Fruit fly (Drosophila melanogaster) whole organism, prepupa: ENCODE data around the gene ArfGAP3.
"Not testable (repeated sequence)": the region's sequence is repeated elsewhere in the genome, so short reads cannot be mapped to it uniquely, and the experiment has no call there.

Experiments
- Blimp-1 ChIP-seq: fragments of 200-800 bp; sonication (Bioruptor generic); optimal IDR thresholded peaks from 3 replicates; lab custom pipeline; 2017; ENCODE audit warnings: missing biosample characterization, missing genetic modification characterization, mild to moderate bottlenecking, moderate library complexity, missing genetic modification reagents
- CG10631 ChIP-seq: fragments of 200-800 bp; sonication (Bioruptor generic); optimal IDR thresholded peaks from 2 replicates; lab custom pipeline; 2016; ENCODE audit warnings: missing biosample characterization, missing genetic modification characterization
- CG11762 ChIP-seq: fragments of 200-800 bp; sonication (Bioruptor generic); optimal IDR thresholded peaks from 3 replicates; lab custom pipeline; 2016; ENCODE audit warnings: missing biosample characterization, missing genetic modification characterization; ENCODE audit not compliant: insufficient read depth
- CG11902 ChIP-seq: fragments of 200-800 bp; sonication (Bioruptor generic); optimal IDR thresholded peaks from 3 replicates; lab custom pipeline; 2016; ENCODE audit warnings: missing biosample characterization, missing genetic modification characterization
- CG15336 ChIP-seq: fragments of 200-800 bp; sonication (Bioruptor generic); IDR thresholded peaks from 2 replicates; pipeline ENCODE4 v1.3.6; 2022; ENCODE audit warnings: missing biosample characterization, missing genetic modification characterization
- CG1621 ChIP-seq: fragments of 200-800 bp; sonication (Bioruptor generic); optimal IDR thresholded peaks from 3 replicates; lab custom pipeline; 2018; ENCODE audit warnings: missing biosample characterization, mild to moderate bottlenecking, missing genetic modification characterization
- CG3032 ChIP-seq: fragments of 200-800 bp; optimal IDR thresholded peaks from 2 replicates; lab custom pipeline; 2019; ENCODE audit warnings: missing biosample characterization, mild to moderate bottlenecking, missing genetic modification characterization, moderate library complexity
- CG31627 ChIP-seq: fragments of 200-800 bp; sonication (Bioruptor generic); optimal IDR thresholded peaks from 3 replicates; lab custom pipeline; 2016; ENCODE audit warnings: missing biosample characterization, missing genetic modification characterization
- CG34406 ChIP-seq: fragments of 200-800 bp; sonication (Bioruptor generic); optimal IDR thresholded peaks from 3 replicates; lab custom pipeline; 2016; ENCODE audit warnings: missing biosample characterization, missing genetic modification characterization
- CG4318 ChIP-seq: fragments of 200-800 bp; sonication (Bioruptor generic); optimal IDR thresholded peaks from 3 replicates; lab custom pipeline; 2017; ENCODE audit warnings: missing biosample characterization, mild to moderate bottlenecking, missing genetic modification characterization
- CG6163 ChIP-seq: fragments of 200-800 bp; sonication (Bioruptor generic); IDR thresholded peaks from 3 replicates; pipeline ENCODE4 v1.3.6; 2022; ENCODE audit warnings: missing biosample characterization, missing genetic modification characterization
- CG6276 ChIP-seq: fragments of 200-800 bp; sonication (Bioruptor generic); optimal IDR thresholded peaks from 2 replicates; lab custom pipeline; 2017; ENCODE audit warnings: missing biosample characterization, mild to moderate bottlenecking, missing genetic modification characterization
- CG6808 ChIP-seq: fragments of 200-800 bp; sonication (Bioruptor generic); optimal IDR thresholded peaks from 3 replicates; lab custom pipeline; 2017; ENCODE audit warnings: missing biosample characterization, missing genetic modification characterization, mild to moderate bottlenecking, moderate library complexity, missing genetic modification reagents
- CG7368 ChIP-seq: fragments of 200-800 bp; sonication (Bioruptor generic); optimal IDR thresholded peaks from 3 replicates; lab custom pipeline; 2016; ENCODE audit warnings: missing biosample characterization, missing genetic modification characterization
- CG8119 ChIP-seq: fragments of 200-800 bp; sonication (Bioruptor generic); IDR thresholded peaks from 3 replicates; pipeline ENCODE4 v1.3.6; 2022; ENCODE audit warnings: missing biosample characterization, missing genetic modification characterization
- CG8319 ChIP-seq: fragments of 200-800 bp; sonication (Bioruptor generic); optimal IDR thresholded peaks from 3 replicates; lab custom pipeline; 2016; ENCODE audit warnings: missing biosample characterization, missing genetic modification characterization
- CG8632 ChIP-seq: fragments of 200-800 bp; sonication (Bioruptor generic); optimal IDR thresholded peaks from 3 replicates; lab custom pipeline; 2016; ENCODE audit warnings: missing biosample characterization, missing genetic modification characterization
- Eip75B ChIP-seq: fragments of 200-800 bp; sonication (Bioruptor generic); optimal IDR thresholded peaks from 3 replicates; lab custom pipeline; 2016; ENCODE audit warnings: missing biosample characterization, missing genetic modification characterization
- Eip78C ChIP-seq: fragments of 200-800 bp; sonication (Bioruptor generic); peaks from one replicate; lab custom pipeline; 2016; ENCODE audit warnings: missing biosample characterization, missing genetic modification characterization
- Eip93F ChIP-seq: fragments of 200-800 bp; sonication (Bioruptor generic); optimal IDR thresholded peaks from 2 replicates; lab custom pipeline; 2016; ENCODE audit warnings: missing biosample characterization, mild to moderate bottlenecking, missing genetic modification characterization
- Ets21C ChIP-seq: fragments of 200-800 bp; sonication (Bioruptor generic); optimal IDR thresholded peaks from 3 replicates; lab custom pipeline; 2016; ENCODE audit warnings: missing biosample characterization, missing genetic modification characterization
- Gug ChIP-seq: fragments of 200-800 bp; sonication (Bioruptor generic); IDR thresholded peaks from 2 replicates; pipeline ENCODE4 v1.3.6; 2022; ENCODE audit warnings: missing biosample characterization, missing genetic modification characterization
- Hr38 ChIP-seq: sonication (Bioruptor generic); optimal IDR thresholded peaks from 2 replicates; lab custom pipeline; 2016; ENCODE audit warnings: missing biosample characterization, missing genetic modification characterization
- Hr4 ChIP-seq: fragments of 200-800 bp; sonication (Bioruptor generic); optimal IDR thresholded peaks from 3 replicates; lab custom pipeline; 2016; ENCODE audit warnings: missing biosample characterization, missing genetic modification characterization
- Lpt ChIP-seq: fragments of 200-800 bp; sonication (Bioruptor generic); optimal IDR thresholded peaks from 3 replicates; lab custom pipeline; 2016; ENCODE audit warnings: missing biosample characterization, missing genetic modification characterization
- Sox102F ChIP-seq: fragments of 200-800 bp; sonication (Bioruptor generic); optimal IDR thresholded peaks from 2 replicates; lab custom pipeline; 2016; ENCODE audit warnings: missing biosample characterization, mild to moderate bottlenecking, missing genetic modification characterization
- Sox15 ChIP-seq: fragments of 200-800 bp; sonication (Bioruptor generic); optimal IDR thresholded peaks from 3 replicates; lab custom pipeline; 2016; ENCODE audit warnings: missing biosample characterization, missing genetic modification characterization
- achi ChIP-seq: fragments of 200-800 bp; sonication (Bioruptor generic); optimal IDR thresholded peaks from 3 replicates; lab custom pipeline; 2016; ENCODE audit warnings: missing biosample characterization, missing genetic modification characterization
- cyc ChIP-seq: fragments of 200-800 bp; sonication (Bioruptor generic); optimal IDR thresholded peaks from 3 replicates; lab custom pipeline; 2016; ENCODE audit warnings: missing biosample characterization, missing genetic modification characterization
- fd59A ChIP-seq: fragments of 200-800 bp; sonication (Bioruptor generic); optimal IDR thresholded peaks from 2 replicates; lab custom pipeline; 2017; ENCODE audit warnings: missing biosample characterization, mild to moderate bottlenecking, missing genetic modification characterization, missing genetic modification reagents
- pdm3 ChIP-seq: fragments of 200-800 bp; sonication (Bioruptor generic); optimal IDR thresholded peaks from 3 replicates; lab custom pipeline; 2016; ENCODE audit warnings: missing biosample characterization, missing genetic modification characterization
- ss ChIP-seq, 2 experiments: fragments of 200-800 bp; sonication (Bioruptor generic); optimal IDR thresholded peaks; 2 replicates in 1 of 2; 3 replicates in 1 of 2; lab custom pipeline; 2017 to 2018; ENCODE audit warnings: mild to moderate bottlenecking in 2 of 2, missing biosample characterization in 2 of 2, missing genetic modification characterization in 2 of 2, moderate library complexity in 1 of 2

Gene ArfGAP3

dm6 chr3L:22727739-22728335 lies 10.5 kb upstream of the ArfGAP3 start, which contains the start of the genes CG14450 and CG11367 (continued):
- no peak for TF ChIP-seq fd59A
- peak; percentile 52; the same call in 1 of the 3 replicates for TF ChIP-seq CG6163
- TF ChIP-seq CG7368 (GFP tag; lab: Kevin White, UChicago): no peak
- no peak for TF ChIP-seq ss (GFP tag; optimal IDR thresholded peaks at IDR 0.05; lab: Kevin White, UChicago)
- TF ChIP-seq CG11762 (GFP tag; lab: Kevin White, UChicago): no peak
- TF ChIP-seq Blimp-1 (GFP tag; lab: Kevin White, UChicago): peak; percentile 92
- peak; percentile 35 for TF ChIP-seq achi (GFP tag; lab: Kevin White, UChicago)
- no peak; the same call in 2 of the 3 replicates for TF ChIP-seq CG8119 (GFP tag; lab: Robert Waterston, UW)
- TF ChIP-seq pdm3 (GFP tag; lab: Kevin White, UChicago): no peak
- TF ChIP-seq CG6808 (GFP tag; lab: Kevin White, UChicago): peak; percentile 40
- no peak for TF ChIP-seq CG6276 (GFP tag; lab: Kevin White, UChicago)
- no peak for TF ChIP-seq Hr38
- TF ChIP-seq Sox102F: no peak
- TF ChIP-seq Lpt (GFP tag; lab: Kevin White, UChicago): no peak
- no peak for TF ChIP-seq Sox15 (GFP tag; lab: Kevin White, UChicago)
- TF ChIP-seq CG34406 (GFP tag; lab: Kevin White, UChicago): no peak
- no peak for TF ChIP-seq Eip75B (GFP tag; lab: Kevin White, UChicago)
- TF ChIP-seq CG8632 (GFP tag; lab: Kevin White, UChicago): no peak
- TF ChIP-seq CG1621: no peak
- no peak for TF ChIP-seq Hr4 (GFP tag; lab: Kevin White, UChicago)
- TF ChIP-seq Ets21C (GFP tag; lab: Kevin White, UChicago): no peak

- no peak for TF ChIP-seq Eip93F (GFP tag; lab: Kevin White, UChicago)
- TF ChIP-seq CG4318 (GFP tag; lab: Kevin White, UChicago): no peak
- no peak for TF ChIP-seq Blimp-1 (GFP tag; lab: Kevin White, UChicago)
- TF ChIP-seq Eip78C (GFP tag; lab: Kevin White, UChicago): peak; percentile 42
- no peak for TF ChIP-seq cyc (GFP tag; lab: Kevin White, UChicago)
- TF ChIP-seq CG1621: peak; percentile 21
- no peak for TF ChIP-seq CG7368 (GFP tag; lab: Kevin White, UChicago)
- no peak for TF ChIP-seq CG31627 (GFP tag; lab: Kevin White, UChicago)
- TF ChIP-seq CG3032 (tag; lab: Kevin White, UChicago): no peak
These were observed 6.8 kb upstream of the ArfGAP3 start for dm6 chr3L:22724046-22724771.

DNA sequence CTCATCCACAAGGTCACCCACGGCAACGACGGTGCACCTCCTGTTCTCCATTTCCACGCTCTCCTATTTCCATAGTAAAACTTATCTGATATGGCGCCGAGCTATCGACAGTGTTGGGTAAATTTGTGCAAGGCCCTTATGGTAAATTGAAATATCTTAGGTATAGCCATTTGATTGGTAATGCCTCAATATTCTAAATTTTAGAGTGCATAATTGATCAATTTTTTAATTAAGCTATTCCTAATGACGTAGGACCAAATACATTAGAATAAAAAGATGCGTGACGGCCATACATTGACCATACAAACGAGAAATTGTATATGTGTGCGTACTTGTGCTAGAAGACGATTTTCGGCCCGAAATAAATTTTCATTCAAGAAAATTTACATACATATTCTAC lies 4.6 kb upstream of the ArfGAP3 start, which contains the start of gene CG14451:
Gene CG14451, minus strand, starts transcription at position 101 of the 400 bp plus-strand sequence.
- TF ChIP-seq CG15336 (GFP tag; lab: Robert Waterston, UW) (no peak), CG11902 (GFP tag; lab: Kevin White, UChicago) (no peak), CG10631 (GFP tag; lab: Kevin White, UChicago) (no peak), Eip93F (GFP tag; lab: Kevin White, UChicago) (no peak), achi (GFP tag; lab: Kevin White, UChicago) (no peak), CG8319 (GFP tag; lab: Kevin White, UChicago) (no peak), Gug (GFP tag; lab: Robert Waterston, UW) (no peak), pdm3 (GFP tag; lab: Kevin White, UChicago) (no peak)

DNA sequence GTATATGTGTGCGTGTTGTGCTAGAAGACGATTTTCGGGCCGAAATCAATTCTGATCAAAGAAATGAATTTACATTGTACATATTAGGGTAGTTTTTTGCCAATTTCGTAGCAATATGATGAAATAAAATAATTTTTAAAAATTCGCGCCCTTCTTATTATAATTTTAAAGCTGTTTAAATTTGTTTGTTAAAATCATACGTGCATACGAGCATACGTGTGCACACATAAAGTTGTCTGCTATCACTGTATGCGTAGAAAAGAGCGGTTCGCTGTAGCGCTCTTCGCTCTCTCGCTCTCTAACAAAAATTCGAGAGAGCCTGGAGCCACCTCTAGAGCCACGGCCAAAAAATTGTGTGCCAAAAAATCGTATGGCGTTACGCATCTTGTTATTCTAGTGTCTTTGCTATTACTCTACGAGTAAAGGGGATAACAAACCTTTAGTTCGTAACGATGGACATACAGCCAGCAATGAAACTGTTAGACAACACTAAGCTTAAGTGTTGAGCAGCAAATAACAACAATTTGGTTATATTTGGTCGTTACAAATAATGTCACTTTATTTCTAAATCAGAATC lies 3.4 kb upstream of the ArfGAP3 start, which contains the start of gene mael:
Gene mael, plus strand, starts transcription at position 510 of the 577 bp plus-strand sequence.
- TF ChIP-seq Blimp-1 (GFP tag; lab: Kevin White, UChicago); CG15336 (GFP tag; lab: Robert Waterston, UW); Ets21C (GFP tag; lab: Kevin White, UChicago): not testable (repeated sequence)
- TF ChIP-seq, all 60 proteins: peak for 0; not testable (repeated sequence) for 60
